Worm (Caenorhabditis elegans) whole organism, early embryonic: ENCODE measurements around the gene Y59A8B.24.

ENCODE experiments used
- B0310.2 ChIP-seq: sonication (generic microtip); optimal IDR thresholded peaks from 2 replicates; lab custom pipeline; 2016; ENCODE audit warnings: mild to moderate bottlenecking, missing genetic modification characterization, missing compliant biosample characterization
- F13C5.2 ChIP-seq: sonication (generic microtip); optimal IDR thresholded peaks from 2 replicates; lab custom pipeline; 2017; ENCODE audit warnings: mild to moderate bottlenecking, missing genetic modification characterization, inconsistent platforms, missing compliant biosample characterization
- aly-1 ChIP-seq: sonication (generic microtip); optimal IDR thresholded peaks from 2 replicates; lab custom pipeline; 2016; ENCODE audit warnings: missing genetic modification characterization, missing compliant biosample characterization
- ama-1 ChIP-seq: fragments of 150-350 bp; optimal IDR thresholded peaks from 2 replicates; lab custom pipeline; 2014
- ceh-13 ChIP-seq: fragments of 200-800 bp; sonication (Bioruptor generic); optimal IDR thresholded peaks from 2 replicates; lab custom pipeline; 2018; ENCODE audit warnings: mild to moderate bottlenecking, missing genetic modification characterization, missing compliant biosample characterization
- ceh-36 ChIP-seq: sonication (generic microtip); optimal IDR thresholded peaks from 2 replicates; lab custom pipeline; 2016; ENCODE audit warnings: missing genetic modification characterization, inconsistent platforms, missing compliant biosample characterization
- ets-7 ChIP-seq: sonication (generic microtip); optimal IDR thresholded peaks from 2 replicates; lab custom pipeline; 2016; ENCODE audit warnings: missing genotype, missing genetic modification characterization, missing compliant biosample characterization
- flt-1 ChIP-seq: fragments of 200-800 bp; sonication (Bioruptor generic); IDR thresholded peaks from 2 replicates; pipeline ENCODE4 v1.3.6; 2022; ENCODE audit warnings: missing genetic modification characterization, missing compliant biosample characterization
- hmbx-1 ChIP-seq: sonication (generic microtip); optimal IDR thresholded peaks from 2 replicates; lab custom pipeline; 2016; ENCODE audit warnings: mild to moderate bottlenecking, missing genetic modification characterization, missing compliant biosample characterization
- hmg-4 ChIP-seq: fragments of 200-800 bp; sonication (Bioruptor generic); optimal IDR thresholded peaks from 2 replicates; lab custom pipeline; 2018; ENCODE audit warnings: mild to moderate bottlenecking, missing genetic modification characterization, missing compliant biosample characterization
- hnd-1 ChIP-seq: sonication (generic microtip); optimal IDR thresholded peaks from 2 replicates; lab custom pipeline; 2016; ENCODE audit warnings: missing genetic modification characterization, missing compliant biosample characterization
- pes-1 ChIP-seq: fragments of 200-800 bp; sonication (Bioruptor generic); IDR thresholded peaks from 2 replicates; pipeline ENCODE4 v1.3.6; 2022; ENCODE audit warnings: missing genetic modification reagents, missing genetic modification characterization, missing compliant biosample characterization
- scrt-1 ChIP-seq: fragments of 200-800 bp; sonication (Bioruptor generic); IDR thresholded peaks from 2 replicates; pipeline ENCODE4 v1.3.6; 2022; ENCODE audit warnings: missing genetic modification characterization, missing compliant biosample characterization
- sea-1 ChIP-seq: fragments of 200-800 bp; sonication (Bioruptor generic); conservative IDR thresholded peaks from 2 replicates; pipeline ENCODE4 v1.3.6; 2022; ENCODE audit warnings: missing genetic modification characterization, missing compliant biosample characterization
- tbx-11 ChIP-seq: fragments of 200-800 bp; sonication (Bioruptor generic); IDR thresholded peaks from 2 replicates; pipeline ENCODE4 v1.3.6; 2022; ENCODE audit warnings: missing genetic modification characterization, missing compliant biosample characterization
- tbx-37 ChIP-seq: fragments of 200-800 bp; sonication (Bioruptor generic); conservative IDR thresholded peaks from 2 replicates; pipeline ENCODE4 v1.3.6; 2022; ENCODE audit warnings: missing genetic modification reagents, missing genetic modification characterization, missing compliant biosample characterization
- tra-4 ChIP-seq: sonication (generic microtip); optimal IDR thresholded peaks from 2 replicates; lab custom pipeline; 2017; ENCODE audit warnings: missing genetic modification characterization, missing compliant biosample characterization

The Y59A8B.24 gene

ce11 chrV:17931795-17932194, 20.0 kb upstream of the Y59A8B.24 start:
- TF ChIP-seq hmbx-1 (tag; lab: Kevin White, UChicago) (no peak), hnd-1 (no peak), hmg-4 (GFP tag; lab: Kevin White, UChicago) (no peak), ets-7 (tag; lab: Kevin White, UChicago) (no peak), ceh-13 (GFP tag; lab: Kevin White, UChicago) (no peak)

- TF ChIP-seq scrt-1 (GFP tag; lab: Robert Waterston, UW) (no peak), ceh-13 (GFP tag; lab: Kevin White, UChicago) (no peak), ama-1 (lab: Kevin White, UChicago) (no peak), pes-1 (GFP tag; lab: Robert Waterston, UW) (no peak), B0310.2 (tag; lab: Kevin White, UChicago) (no peak), flt-1 (no peak), aly-1 (no peak), sea-1 (no peak), tbx-37 (no peak), hmbx-1 (tag; lab: Kevin White, UChicago) (no peak), ceh-36 (tag; lab: Kevin White, UChicago) (no peak), hmg-4 (GFP tag; lab: Kevin White, UChicago) (no peak), ets-7 (tag; lab: Kevin White, UChicago) (no peak)
Measured at ce11 chrV:17935857-17936256, 15.9 kb upstream of the Y59A8B.24 start.

DNA sequence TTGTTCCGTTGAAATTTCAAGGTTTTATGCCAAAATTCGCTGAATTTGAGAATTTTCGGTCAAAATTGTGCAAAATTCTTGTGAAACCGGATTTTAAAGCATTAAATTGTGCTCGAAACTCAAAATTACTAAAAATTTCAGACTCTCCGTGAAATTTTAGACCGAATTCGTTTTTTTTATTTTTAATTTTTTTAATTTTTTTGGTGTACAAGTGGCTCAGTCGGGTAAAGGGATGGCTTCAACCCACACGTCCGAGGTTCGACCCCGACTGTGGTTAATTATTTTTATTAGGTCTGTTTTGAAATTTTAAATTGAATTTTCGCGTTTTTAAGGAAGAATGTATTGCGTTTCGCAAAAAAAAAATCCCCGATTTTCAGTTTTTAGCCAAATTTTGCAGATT, 12.8 kb upstream of the Y59A8B.24 start:
- TF ChIP-seq ama-1 (lab: Kevin White, UChicago) (no peak), ceh-36 (tag; lab: Kevin White, UChicago) (no peak), scrt-1 (GFP tag; lab: Robert Waterston, UW) (no peak), hmg-4 (GFP tag; lab: Kevin White, UChicago) (no peak), tbx-37 (no peak), tra-4 (tag; lab: Kevin White, UChicago) (no peak), F13C5.2 (tag; lab: Kevin White, UChicago) (no peak), aly-1 (no peak), pes-1 (GFP tag; lab: Robert Waterston, UW) (no peak), hnd-1 (no peak), hmbx-1 (tag; lab: Kevin White, UChicago) (no peak), ets-7 (tag; lab: Kevin White, UChicago) (no peak), ceh-13 (GFP tag; lab: Kevin White, UChicago) (no peak), sea-1 (no peak), tbx-11 (GFP tag; lab: Robert Waterston, UW) (no peak), B0310.2 (tag; lab: Kevin White, UChicago) (no peak), flt-1 (no peak)

- TF ChIP-seq scrt-1 (GFP tag; lab: Robert Waterston, UW) (no peak), aly-1 (no peak), hmg-4 (GFP tag; lab: Kevin White, UChicago) (no peak), hnd-1 (no peak), sea-1 (0 out of 2 replicates have a peak, but pooled peaks have one; percentile 17), ama-1 (lab: Kevin White, UChicago) (no peak), F13C5.2 (tag; lab: Kevin White, UChicago) (no peak)
Measured at ce11 chrV:17943877-17944472, 7.8 kb upstream of the Y59A8B.24 start.

DNA sequence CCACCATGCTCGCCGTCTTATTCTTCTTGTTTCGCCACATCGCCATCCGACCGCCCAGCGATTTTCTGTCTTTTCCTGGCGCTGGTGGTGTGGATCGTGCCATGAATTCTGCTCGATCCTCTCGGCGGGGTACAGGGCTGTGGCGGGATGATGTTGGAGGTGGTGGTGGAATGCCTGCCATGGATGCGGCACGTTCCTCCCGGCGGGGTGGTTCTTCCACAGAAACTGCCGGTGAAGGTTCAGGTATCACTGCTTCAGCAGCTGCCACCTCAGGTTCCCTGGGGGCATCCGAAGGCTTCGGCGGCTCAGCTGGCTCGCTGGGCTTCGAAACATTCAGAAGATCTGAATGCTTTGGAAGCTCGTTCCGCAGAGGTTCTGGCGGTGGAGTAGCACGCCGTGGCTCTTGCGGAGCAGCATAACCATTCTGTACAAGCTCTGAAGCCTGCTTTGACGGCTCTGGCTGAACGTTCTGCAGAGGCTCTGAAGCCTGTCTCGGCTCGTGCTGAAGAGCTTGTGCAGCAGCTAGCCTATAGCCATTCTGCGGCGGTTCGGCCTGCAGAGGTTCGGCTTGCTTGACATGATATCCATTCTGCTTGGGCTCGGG, 6.8 kb upstream of the Y59A8B.24 start:
- TF ChIP-seq scrt-1 (GFP tag; lab: Robert Waterston, UW) (0 out of 2 replicates have a peak, but pooled peaks have one; percentile 23), ets-7 (tag; lab: Kevin White, UChicago) (no peak)

ce11 chrV:17945460-17945859, 6.3 kb upstream of the Y59A8B.24 start:
- TF ChIP-seq pes-1 (GFP tag; lab: Robert Waterston, UW) (no peak), sea-1 (0 out of 2 replicates have a peak, but pooled peaks have one; percentile 5)

DNA sequence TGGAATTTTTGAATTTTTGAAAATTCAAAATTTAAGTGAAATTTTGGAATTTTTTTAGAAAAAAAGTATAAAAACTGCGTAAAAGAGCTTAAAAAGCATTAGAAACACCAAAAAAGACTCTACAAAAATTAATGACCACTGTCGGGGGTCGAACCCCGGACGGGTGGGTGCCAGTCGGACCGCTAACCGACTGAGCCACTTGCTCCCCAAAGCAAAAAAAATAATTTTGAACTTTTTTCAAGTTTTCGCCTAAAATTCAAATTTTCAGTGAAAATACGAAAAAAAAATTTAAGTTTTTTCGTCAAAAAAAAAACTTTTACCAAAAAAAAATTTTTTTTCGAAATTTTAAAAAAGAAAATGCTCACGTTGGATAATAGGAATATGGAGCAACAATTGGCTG, 4.5 kb upstream of the Y59A8B.24 start:
- TF ChIP-seq ceh-36 (tag; lab: Kevin White, UChicago) (no peak), hmbx-1 (tag; lab: Kevin White, UChicago) (no peak), hnd-1 (no peak), F13C5.2 (tag; lab: Kevin White, UChicago) (no peak), scrt-1 (GFP tag; lab: Robert Waterston, UW) (no peak), ceh-13 (GFP tag; lab: Kevin White, UChicago) (no peak), hmg-4 (GFP tag; lab: Kevin White, UChicago) (no peak), tra-4 (tag; lab: Kevin White, UChicago) (no peak), sea-1 (no peak), ama-1 (lab: Kevin White, UChicago) (no peak), pes-1 (GFP tag; lab: Robert Waterston, UW) (no peak), aly-1 (no peak), tbx-37 (no peak), tbx-11 (GFP tag; lab: Robert Waterston, UW) (no peak), flt-1 (no peak), ets-7 (tag; lab: Kevin White, UChicago) (no peak), B0310.2 (tag; lab: Kevin White, UChicago) (no peak)
